Worm (Caenorhabditis elegans) whole organism, mixed stage, embryonic: Measurements from ENCODE around the gene glf-1.
A peak's percentile ranks its signal among the peaks of the same experiment; 100 is the strongest.

Source experiments
- M03D4.4 ChIP-seq: sonication (generic microtip); optimal IDR thresholded peaks from 2 replicates; lab custom pipeline; 2017; ENCODE audit warnings: mild to moderate bottlenecking, missing genetic modification characterization, missing compliant biosample characterization
- bed-3 ChIP-seq: fragments of 200-800 bp; sonication (Bioruptor generic); optimal IDR thresholded peaks from 3 replicates; lab custom pipeline; 2018; ENCODE audit warnings: mild to moderate bottlenecking, missing genetic modification characterization, moderate library complexity, missing compliant biosample characterization
- ceh-39 ChIP-seq: fragments of 150-350 bp; optimal IDR thresholded peaks from 2 replicates; lab custom pipeline; 2014; ENCODE audit warnings: missing biosample characterization, missing genetic modification characterization
- ceh-43 ChIP-seq: fragments of 200-800 bp; sonication (Bioruptor generic); optimal IDR thresholded peaks from 2 replicates; lab custom pipeline; 2018; ENCODE audit warnings: mild to moderate bottlenecking, missing genetic modification characterization, moderate library complexity, missing compliant biosample characterization
- ceh-83 ChIP-seq: fragments of 200-800 bp; sonication (Bioruptor generic); optimal IDR thresholded peaks from 2 replicates; lab custom pipeline; 2018; ENCODE audit warnings: mild to moderate bottlenecking, missing genetic modification characterization, missing compliant biosample characterization
- cnd-1 ChIP-seq: fragments of 200-800 bp; sonication (Bioruptor generic); optimal IDR thresholded peaks from 2 replicates; lab custom pipeline; 2018; ENCODE audit warnings: mild to moderate bottlenecking, missing genetic modification characterization, missing compliant biosample characterization
- drap-1 ChIP-seq: fragments of 200-800 bp; sonication (Bioruptor generic); optimal IDR thresholded peaks from 3 replicates; lab custom pipeline; 2018; ENCODE audit warnings: mild to moderate bottlenecking, missing genetic modification characterization, missing compliant biosample characterization
- elt-1 ChIP-seq: sonication (generic microtip); optimal IDR thresholded peaks from 2 replicates; lab custom pipeline; 2017; ENCODE audit warnings: missing genetic modification characterization, mild to moderate bottlenecking, missing compliant biosample characterization, antibody characterized with exemption, moderate library complexity, borderline replicate concordance; ENCODE audit not compliant: insufficient read depth
- flh-1 ChIP-seq: fragments of 200-800 bp; sonication (Bioruptor generic); optimal IDR thresholded peaks from 2 replicates; lab custom pipeline; 2018; ENCODE audit warnings: mild to moderate bottlenecking, missing genetic modification characterization, moderate library complexity, missing compliant biosample characterization
- ham-2 ChIP-seq: fragments of 200-800 bp; sonication (Bioruptor generic); optimal IDR thresholded peaks from 2 replicates; lab custom pipeline; 2018; ENCODE audit warnings: mild to moderate bottlenecking, missing genetic modification characterization, missing compliant biosample characterization
- hlh-1 ChIP-seq: fragments of 150-350 bp; optimal IDR thresholded peaks from 2 replicates; lab custom pipeline; 2014; ENCODE audit warnings: missing biosample characterization, missing genetic modification reagents, missing genetic modification characterization
- lin-13 ChIP-seq: fragments of 150-350 bp; optimal IDR thresholded peaks from 2 replicates; lab custom pipeline; 2014; ENCODE audit warnings: missing biosample characterization, missing genetic modification characterization
- lin-32 ChIP-seq: fragments of 200-800 bp; sonication (Bioruptor generic); optimal IDR thresholded peaks from 2 replicates; lab custom pipeline; 2018; ENCODE audit warnings: mild to moderate bottlenecking, missing genetic modification characterization, missing compliant biosample characterization
- lsy-2 ChIP-seq: fragments of 150-350 bp; optimal IDR thresholded peaks from 2 replicates; lab custom pipeline; 2014; ENCODE audit warnings: missing biosample characterization, missing genetic modification characterization
- mab-5 ChIP-seq: fragments of 150-350 bp; optimal IDR thresholded peaks from 2 replicates; lab custom pipeline; 2014; ENCODE audit warnings: missing biosample characterization, missing genetic modification characterization
- mep-1 ChIP-seq: fragments of 150-350 bp; optimal IDR thresholded peaks from 2 replicates; lab custom pipeline; 2017; ENCODE audit warnings: missing biosample characterization, missing genetic modification reagents, missing genetic modification characterization, inconsistent platforms
- nhr-12 ChIP-seq: fragments of 150-350 bp; optimal IDR thresholded peaks from 2 replicates; lab custom pipeline; 2014; ENCODE audit warnings: missing biosample characterization, missing genetic modification characterization
- nhr-2 ChIP-seq: fragments of 150-350 bp; optimal IDR thresholded peaks from 2 replicates; lab custom pipeline; 2014; ENCODE audit warnings: missing biosample characterization, missing genetic modification characterization
- nhr-76 ChIP-seq: sonication (generic microtip); optimal IDR thresholded peaks from 2 replicates; lab custom pipeline; 2017; ENCODE audit warnings: missing biosample characterization, missing genetic modification characterization
- pha-4 ChIP-seq: fragments of 150-350 bp; optimal IDR thresholded peaks from 2 replicates; lab custom pipeline; 2018; ENCODE audit warnings: missing biosample characterization, missing genetic modification reagents, missing genetic modification characterization
- sem-2 ChIP-seq: fragments of 200-800 bp; sonication (Bioruptor generic); optimal IDR thresholded peaks from 2 replicates; lab custom pipeline; 2018; ENCODE audit warnings: mild to moderate bottlenecking, missing genetic modification characterization, missing compliant biosample characterization
- snpc-4 ChIP-seq: fragments of 150-350 bp; optimal IDR thresholded peaks from 2 replicates; lab custom pipeline; 2014; ENCODE audit warnings: missing biosample characterization, missing genetic modification characterization
- tbx-8 ChIP-seq: fragments of 200-800 bp; sonication (Bioruptor generic); optimal IDR thresholded peaks from 2 replicates; lab custom pipeline; 2018; ENCODE audit warnings: mild to moderate bottlenecking, missing genetic modification characterization, moderate library complexity, missing compliant biosample characterization
- unc-120 ChIP-seq: sonication (generic microtip); optimal IDR thresholded peaks from 2 replicates; lab custom pipeline; 2017; ENCODE audit warnings: missing genetic modification characterization, missing compliant biosample characterization; ENCODE audit not compliant: poor library complexity, severe bottlenecking
- unc-62 ChIP-seq: fragments of 150-350 bp; optimal IDR thresholded peaks from 2 replicates; lab custom pipeline; 2014; ENCODE audit warnings: missing biosample characterization, missing genetic modification reagents, missing genetic modification characterization
- zip-8 ChIP-seq: fragments of 150-350 bp; optimal IDR thresholded peaks from 2 replicates; lab custom pipeline; 2014; ENCODE audit warnings: missing biosample characterization, missing genetic modification characterization
- ztf-11 ChIP-seq: fragments of 150-350 bp; optimal IDR thresholded peaks from 2 replicates; lab custom pipeline; 2014; ENCODE audit warnings: missing biosample characterization, missing genetic modification characterization

Gene glf-1

DNA sequence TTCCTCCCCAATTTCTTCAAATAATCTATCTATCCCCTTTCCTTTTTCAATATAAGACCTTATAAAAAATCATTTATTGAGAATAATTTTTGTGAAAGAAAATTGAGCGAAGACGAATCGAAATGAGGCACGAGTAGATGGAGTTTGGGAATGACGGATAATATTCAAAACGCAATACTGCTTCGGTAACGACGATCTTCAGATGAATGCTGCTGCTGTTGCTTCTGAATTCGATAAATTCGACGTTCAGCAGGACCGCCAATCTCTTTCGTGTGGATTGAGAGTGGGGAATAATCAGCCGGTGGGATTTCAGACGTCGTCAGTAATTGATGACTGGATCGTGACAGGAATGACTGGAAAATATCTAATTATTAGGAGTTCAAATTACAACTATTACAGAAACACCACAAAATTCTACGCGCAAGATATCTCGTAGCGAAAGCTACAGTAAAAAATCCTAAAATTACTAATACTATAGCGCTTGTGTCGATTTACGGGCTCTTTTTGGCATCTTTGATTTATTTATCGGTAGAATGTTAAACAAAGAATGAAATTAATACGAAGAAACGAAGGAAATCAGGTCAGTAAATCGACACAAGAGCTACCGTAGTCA, 34.8 kb upstream of the glf-1 start:
- TF ChIP-seq cnd-1 (tag; lab: Kevin White, UChicago) (no peak), ham-2 (GFP tag; lab: Kevin White, UChicago) (no peak), bed-3 (GFP tag; lab: Kevin White, UChicago) (no peak), drap-1 (GFP tag; lab: Kevin White, UChicago) (no peak), nhr-12 (tag; lab: Kevin White, UChicago) (no peak), nhr-2 (tag; lab: Kevin White, UChicago) (no peak), nhr-76 (tag; lab: Kevin White, UChicago) (no peak), ceh-83 (GFP tag; lab: Kevin White, UChicago) (no peak), zip-8 (tag; lab: Kevin White, UChicago) (no peak), mab-5 (tag; lab: Kevin White, UChicago) (no peak), ztf-11 (tag; lab: Kevin White, UChicago) (no peak)

DNA sequence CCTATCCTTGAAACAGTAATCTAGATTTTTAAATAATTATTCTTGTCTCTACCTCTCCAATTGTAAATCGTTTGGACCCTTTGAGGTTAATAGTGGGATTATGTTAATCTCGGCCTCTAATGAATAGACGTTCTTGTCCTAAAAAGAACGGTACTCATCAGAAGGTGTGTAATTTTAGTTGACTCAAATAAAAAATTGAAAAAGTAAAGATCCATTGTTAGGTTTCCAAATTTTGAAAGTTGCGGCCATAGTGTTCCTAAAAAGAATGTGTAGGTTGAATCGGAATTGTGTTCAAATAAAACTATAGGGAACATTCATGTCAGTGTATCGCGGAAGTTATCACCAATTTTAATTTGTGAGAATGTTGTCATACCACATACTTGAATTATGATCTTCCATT, 30.0 kb upstream of the glf-1 start:
- TF ChIP-seq tbx-8 (GFP tag; lab: Kevin White, UChicago) (no peak), elt-1 (no peak), mab-5 (tag; lab: Kevin White, UChicago) (no peak), lin-32 (GFP tag; lab: Kevin White, UChicago) (no peak), zip-8 (tag; lab: Kevin White, UChicago) (no peak), M03D4.4 (tag; lab: Kevin White, UChicago) (no peak), unc-62 (no peak), unc-120 (tag; lab: Kevin White, UChicago) (no peak), ztf-11 (tag; lab: Kevin White, UChicago) (no peak), hlh-1 (tag; lab: Kevin White, UChicago) (no peak), sem-2 (GFP tag; lab: Kevin White, UChicago) (no peak), pha-4 (tag; lab: Kevin White, UChicago) (no peak), cnd-1 (tag; lab: Kevin White, UChicago) (no peak)

DNA sequence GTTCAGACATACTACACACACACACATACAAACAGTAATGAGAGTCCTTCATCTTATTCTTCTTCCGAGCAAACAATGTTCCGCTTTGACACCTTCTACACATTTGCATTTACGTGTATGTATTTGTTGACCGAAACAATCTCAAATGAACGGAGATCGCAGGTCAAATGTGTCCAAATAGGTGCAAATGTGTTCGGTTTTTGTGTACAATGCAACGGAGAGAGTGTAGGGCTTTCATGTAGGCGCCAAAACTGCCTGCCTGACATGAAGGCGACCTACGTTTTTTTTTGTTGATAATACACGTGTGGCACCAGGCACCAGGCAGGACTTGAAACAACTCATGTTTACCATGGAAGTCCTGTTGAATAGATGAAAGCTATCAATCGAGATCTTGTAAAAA, 28.7 kb upstream of the glf-1 start:
- TF ChIP-seq ztf-11 (tag; lab: Kevin White, UChicago), result no peak
- no peak for TF ChIP-seq ceh-39 (tag; lab: Kevin White, UChicago)
- TF ChIP-seq nhr-2 (tag; lab: Kevin White, UChicago), result peak; percentile 58
- TF ChIP-seq bed-3 (GFP tag; lab: Kevin White, UChicago), result no peak

DNA sequence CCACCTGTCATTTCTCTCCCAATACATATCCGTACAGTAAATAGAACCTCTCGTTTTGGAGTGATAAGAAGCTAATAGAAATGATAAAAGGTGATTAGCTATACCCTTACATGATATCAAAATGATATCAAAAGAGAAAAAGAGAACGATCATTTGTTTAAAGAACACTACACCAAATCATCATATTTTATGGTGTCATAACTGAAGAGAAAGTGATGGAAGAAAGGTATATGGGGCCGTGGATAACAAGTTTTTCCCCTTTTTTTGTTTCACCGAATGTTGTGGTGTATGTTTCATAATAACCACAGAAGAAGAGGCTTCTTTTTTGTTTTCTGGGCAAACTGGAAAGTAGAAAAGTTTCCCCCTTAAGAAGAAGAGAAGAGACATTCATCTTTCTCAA, 27.4 kb upstream of the glf-1 start:
- TF ChIP-seq ceh-43 (GFP tag; lab: Kevin White, UChicago), result no peak
- no peak for TF ChIP-seq ztf-11 (tag; lab: Kevin White, UChicago)
- TF ChIP-seq snpc-4, result no peak
- no peak for TF ChIP-seq drap-1 (GFP tag; lab: Kevin White, UChicago)
- no peak for TF ChIP-seq unc-62

DNA sequence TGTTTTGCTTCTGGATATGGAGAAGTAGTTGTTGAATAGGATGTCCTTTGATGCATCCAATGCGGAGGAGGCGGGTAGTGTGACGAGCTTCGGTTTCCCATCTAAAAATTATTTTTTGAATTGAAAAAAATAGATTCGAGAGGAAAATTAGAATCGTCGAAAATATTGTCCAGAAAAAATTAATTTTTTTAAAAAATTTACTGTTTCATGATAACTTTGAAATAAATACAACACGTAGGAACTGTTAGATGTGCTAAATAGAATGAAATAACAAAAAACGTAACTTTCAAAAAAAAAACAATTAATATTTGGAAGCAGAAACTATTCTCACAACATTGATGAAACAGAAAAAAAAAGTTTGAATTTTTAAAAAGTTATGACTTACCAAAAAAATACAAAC, 25.8 kb upstream of the glf-1 start, which contains the start of gene C06E7.4:
Gene C06E7.4 (minus strand): TSS at position 101 of the 400 bp plus-strand sequence.
- TF ChIP-seq flh-1 (GFP tag; lab: Kevin White, UChicago) (no peak), nhr-2 (tag; lab: Kevin White, UChicago) (no peak), lin-13 (no peak)

DNA sequence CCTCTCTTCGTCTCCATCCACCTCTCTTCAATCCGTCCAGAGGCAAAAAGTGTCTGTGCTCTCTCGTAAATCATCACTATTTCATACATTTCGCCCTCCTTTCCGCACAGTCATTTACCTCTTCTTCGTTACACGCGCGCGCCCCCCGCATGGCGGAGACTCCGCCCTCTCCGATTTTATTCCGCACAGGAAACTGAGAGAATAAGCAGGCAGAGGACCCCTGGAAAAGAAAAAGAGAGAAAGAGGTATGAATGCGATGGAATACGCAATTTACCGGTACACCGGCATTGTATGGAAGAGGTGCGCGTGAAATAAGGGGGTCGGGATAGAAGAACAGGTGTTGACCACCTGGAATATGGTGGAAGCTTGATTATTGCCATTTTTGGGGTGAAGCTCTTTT, 24.9 kb upstream of the glf-1 start:
- TF ChIP-seq nhr-2 (tag; lab: Kevin White, UChicago) (no peak), mab-5 (tag; lab: Kevin White, UChicago) (no peak), lin-32 (GFP tag; lab: Kevin White, UChicago) (peak; percentile 69), ztf-11 (tag; lab: Kevin White, UChicago) (peak; percentile 52), mep-1 (tag; lab: Kevin White, UChicago) (peak; percentile 16), ceh-83 (GFP tag; lab: Kevin White, UChicago) (no peak), flh-1 (GFP tag; lab: Kevin White, UChicago) (no peak), lsy-2 (tag; lab: Kevin White, UChicago) (no peak), ham-2 (GFP tag; lab: Kevin White, UChicago) (peak; percentile 73)
